Worm (Caenorhabditis elegans) whole organism, L1 larva: ENCODE measurements around the gene str-130.

Experiments
- aly-2 ChIP-seq: fragments of 150-350 bp; optimal IDR thresholded peaks from 2 replicates; lab custom pipeline; 2014; ENCODE audit warnings: missing biosample characterization, missing genetic modification characterization
- dpl-1 ChIP-seq, 3 experiments: fragments of 150-350 bp in 2 of 3; sonication (generic microtip) in 1 of 3; optimal IDR thresholded peaks; 2 replicates each; lab custom pipeline; 2014 to 2017; ENCODE audit warnings: missing biosample characterization in 3 of 3, missing genetic modification characterization in 3 of 3, missing genetic modification reagents in 3 of 3
- mdl-1 ChIP-seq, 2 experiments: fragments of 150-350 bp; optimal IDR thresholded peaks; 2 replicates each; lab custom pipeline; 2014 to 2017; ENCODE audit warnings: missing biosample characterization in 2 of 2, missing genetic modification characterization in 2 of 2, inconsistent platforms in 1 of 2

- no peak for TF ChIP-seq mdl-1 (tag; optimal IDR thresholded peaks at IDR 0.05; lab: Kevin White, UChicago)
- no peak for TF ChIP-seq aly-2
- no peak for TF ChIP-seq dpl-1 (GFP tag; optimal IDR thresholded peaks at IDR 0.05; lab: Kevin White, UChicago)
These were observed 4.9 kb upstream of the str-130 start, which contains the start of gene str-146 for ce11 chrV:8095378-8095777.
